Worm (Caenorhabditis elegans) whole organism, mixed stage, embryonic: ENCODE measurements around the gene ceh-1.
A peak's percentile ranks its signal among the peaks of the same experiment; 100 is the strongest.

Experiments used
- bed-3 ChIP-seq: fragments of 200-800 bp; sonication (Bioruptor generic); optimal IDR thresholded peaks from 3 replicates; lab custom pipeline; 2018; ENCODE audit warnings: mild to moderate bottlenecking, missing genetic modification characterization, moderate library complexity, missing compliant biosample characterization
- blmp-1 ChIP-seq: fragments of 150-350 bp; optimal IDR thresholded peaks from 2 replicates; lab custom pipeline; 2014; ENCODE audit warnings: missing biosample characterization, missing genetic modification characterization
- ceh-39 ChIP-seq: fragments of 150-350 bp; optimal IDR thresholded peaks from 2 replicates; lab custom pipeline; 2014; ENCODE audit warnings: missing biosample characterization, missing genetic modification characterization
- ceh-43 ChIP-seq: fragments of 200-800 bp; sonication (Bioruptor generic); optimal IDR thresholded peaks from 2 replicates; lab custom pipeline; 2018; ENCODE audit warnings: mild to moderate bottlenecking, missing genetic modification characterization, moderate library complexity, missing compliant biosample characterization
- ceh-83 ChIP-seq: fragments of 200-800 bp; sonication (Bioruptor generic); optimal IDR thresholded peaks from 2 replicates; lab custom pipeline; 2018; ENCODE audit warnings: mild to moderate bottlenecking, missing genetic modification characterization, missing compliant biosample characterization
- ces-1 ChIP-seq: fragments of 150-350 bp; optimal IDR thresholded peaks from 2 replicates; lab custom pipeline; 2014; ENCODE audit warnings: missing biosample characterization, missing genetic modification reagents, missing genetic modification characterization
- cnd-1 ChIP-seq: fragments of 200-800 bp; sonication (Bioruptor generic); optimal IDR thresholded peaks from 2 replicates; lab custom pipeline; 2018; ENCODE audit warnings: mild to moderate bottlenecking, missing genetic modification characterization, missing compliant biosample characterization
- drap-1 ChIP-seq: fragments of 200-800 bp; sonication (Bioruptor generic); optimal IDR thresholded peaks from 3 replicates; lab custom pipeline; 2018; ENCODE audit warnings: mild to moderate bottlenecking, missing genetic modification characterization, missing compliant biosample characterization
- flh-1 ChIP-seq: fragments of 200-800 bp; sonication (Bioruptor generic); optimal IDR thresholded peaks from 2 replicates; lab custom pipeline; 2018; ENCODE audit warnings: mild to moderate bottlenecking, missing genetic modification characterization, moderate library complexity, missing compliant biosample characterization
- hlh-1 ChIP-seq: fragments of 150-350 bp; optimal IDR thresholded peaks from 2 replicates; lab custom pipeline; 2014; ENCODE audit warnings: missing biosample characterization, missing genetic modification reagents, missing genetic modification characterization
- lin-13 ChIP-seq: fragments of 150-350 bp; optimal IDR thresholded peaks from 2 replicates; lab custom pipeline; 2014; ENCODE audit warnings: missing biosample characterization, missing genetic modification characterization
- lsy-2 ChIP-seq: fragments of 150-350 bp; optimal IDR thresholded peaks from 2 replicates; lab custom pipeline; 2014; ENCODE audit warnings: missing biosample characterization, missing genetic modification characterization
- mab-5 ChIP-seq: fragments of 150-350 bp; optimal IDR thresholded peaks from 2 replicates; lab custom pipeline; 2014; ENCODE audit warnings: missing biosample characterization, missing genetic modification characterization
- mep-1 ChIP-seq: fragments of 150-350 bp; optimal IDR thresholded peaks from 2 replicates; lab custom pipeline; 2017; ENCODE audit warnings: missing biosample characterization, missing genetic modification reagents, missing genetic modification characterization, inconsistent platforms
- mls-2 ChIP-seq: sonication (generic microtip); optimal IDR thresholded peaks from 2 replicates; lab custom pipeline; 2016; ENCODE audit warnings: mild to moderate bottlenecking, missing genetic modification characterization, moderate library complexity, missing compliant biosample characterization
- nhr-2 ChIP-seq: fragments of 150-350 bp; optimal IDR thresholded peaks from 2 replicates; lab custom pipeline; 2014; ENCODE audit warnings: missing biosample characterization, missing genetic modification characterization
- nhr-237 ChIP-seq: fragments of 150-350 bp; optimal IDR thresholded peaks from 2 replicates; lab custom pipeline; 2014; ENCODE audit warnings: missing biosample characterization, missing genetic modification characterization
- nhr-28 ChIP-seq: fragments of 150-350 bp; optimal IDR thresholded peaks from 2 replicates; lab custom pipeline; 2014; ENCODE audit warnings: missing biosample characterization, missing genetic modification characterization
- nhr-76 ChIP-seq: sonication (generic microtip); optimal IDR thresholded peaks from 2 replicates; lab custom pipeline; 2017; ENCODE audit warnings: missing biosample characterization, missing genetic modification characterization
- pha-4 ChIP-seq: fragments of 150-350 bp; optimal IDR thresholded peaks from 2 replicates; lab custom pipeline; 2018; ENCODE audit warnings: missing biosample characterization, missing genetic modification reagents, missing genetic modification characterization
- sem-2 ChIP-seq: fragments of 200-800 bp; sonication (Bioruptor generic); optimal IDR thresholded peaks from 2 replicates; lab custom pipeline; 2018; ENCODE audit warnings: mild to moderate bottlenecking, missing genetic modification characterization, missing compliant biosample characterization
- snpc-4 ChIP-seq: fragments of 150-350 bp; optimal IDR thresholded peaks from 2 replicates; lab custom pipeline; 2014; ENCODE audit warnings: missing biosample characterization, missing genetic modification characterization
- sptf-1 ChIP-seq: sonication (generic microtip); optimal IDR thresholded peaks from 2 replicates; lab custom pipeline; 2017; ENCODE audit warnings: mild to moderate bottlenecking, missing genetic modification characterization, moderate library complexity, missing compliant biosample characterization
- tbx-8 ChIP-seq: fragments of 200-800 bp; sonication (Bioruptor generic); optimal IDR thresholded peaks from 2 replicates; lab custom pipeline; 2018; ENCODE audit warnings: mild to moderate bottlenecking, missing genetic modification characterization, moderate library complexity, missing compliant biosample characterization
- unc-120 ChIP-seq: sonication (generic microtip); optimal IDR thresholded peaks from 2 replicates; lab custom pipeline; 2017; ENCODE audit warnings: missing genetic modification characterization, missing compliant biosample characterization; ENCODE audit not compliant: poor library complexity, severe bottlenecking
- unc-39 ChIP-seq: fragments of 150-350 bp; optimal IDR thresholded peaks from 2 replicates; lab custom pipeline; 2014; ENCODE audit warnings: missing biosample characterization, missing genetic modification characterization
- unc-62 ChIP-seq: fragments of 150-350 bp; optimal IDR thresholded peaks from 2 replicates; lab custom pipeline; 2014; ENCODE audit warnings: missing biosample characterization, missing genetic modification reagents, missing genetic modification characterization
- zip-8 ChIP-seq: fragments of 150-350 bp; optimal IDR thresholded peaks from 2 replicates; lab custom pipeline; 2014; ENCODE audit warnings: missing biosample characterization, missing genetic modification characterization
- ztf-11 ChIP-seq: fragments of 150-350 bp; optimal IDR thresholded peaks from 2 replicates; lab custom pipeline; 2014; ENCODE audit warnings: missing biosample characterization, missing genetic modification characterization

ceh-1 gene

DNA sequence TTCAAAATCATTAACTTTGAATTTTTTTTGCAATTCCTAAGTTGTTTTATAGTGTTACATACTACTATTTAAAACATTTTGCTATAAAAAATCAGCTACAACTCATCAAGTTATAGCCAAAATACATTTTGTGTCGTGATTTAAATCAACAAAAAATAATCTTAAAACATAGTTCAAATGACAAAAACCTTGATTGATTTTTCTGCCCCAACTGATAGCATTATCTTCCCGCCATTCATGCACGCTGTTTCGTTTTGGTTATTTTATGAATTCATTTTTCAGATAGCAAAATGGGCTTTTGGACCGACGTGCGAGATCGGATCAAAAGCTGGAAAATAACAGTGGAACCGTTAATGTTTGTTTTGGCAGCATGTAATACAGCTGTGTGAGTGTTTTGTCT is 21.9 kb downstream of the ceh-1 start, which contains the start of gene slcr-46.1:
Gene slcr-46.1 (plus strand): TSS at position 274 of the 400 bp plus-strand sequence.
- TF ChIP-seq ces-1 (no peak), sptf-1 (tag; lab: Kevin White, UChicago) (no peak), nhr-76 (tag; lab: Kevin White, UChicago) (no peak), unc-120 (tag; lab: Kevin White, UChicago) (no peak), lsy-2 (tag; lab: Kevin White, UChicago) (no peak), ceh-39 (tag; lab: Kevin White, UChicago) (no peak), tbx-8 (no peak), zip-8 (tag; lab: Kevin White, UChicago) (no peak), unc-62 (no peak), ztf-11 (tag; lab: Kevin White, UChicago) (no peak), lin-13 (tag; lab: Kevin White, UChicago) (no peak)
- TF ChIP-seq, all 35 proteins: peak for 0

ce11 chrX:4628817-4629575 is 25.0 kb downstream of the ceh-1 start:
- TF ChIP-seq sptf-1 (tag; lab: Kevin White, UChicago): no peak
- TF ChIP-seq ces-1: peak; percentile 94
- TF ChIP-seq nhr-237: no peak
- no peak for TF ChIP-seq mep-1 (tag; lab: Kevin White, UChicago)
- TF ChIP-seq ceh-39 (tag; lab: Kevin White, UChicago): no peak
- no peak for TF ChIP-seq tbx-8
- no peak for TF ChIP-seq zip-8 (tag; lab: Kevin White, UChicago)
- TF ChIP-seq ceh-43: no peak
- TF ChIP-seq blmp-1: no peak
- no peak for TF ChIP-seq unc-120 (tag; lab: Kevin White, UChicago)
- peak; percentile 38 for TF ChIP-seq hlh-1 (tag; lab: Kevin White, UChicago)
- no peak for TF ChIP-seq nhr-76 (tag; lab: Kevin White, UChicago)
- no peak for TF ChIP-seq bed-3 (GFP tag; lab: Kevin White, UChicago)
- TF ChIP-seq unc-62: peak; percentile 45
- TF ChIP-seq pha-4 (tag; lab: Kevin White, UChicago): no peak
- TF ChIP-seq mls-2 (tag; lab: Kevin White, UChicago): no peak

ce11 chrX:4628350-4628749 is 25.6 kb downstream of the ceh-1 start:
- TF ChIP-seq nhr-28 (tag; lab: Kevin White, UChicago) (no peak), snpc-4 (tag; lab: Kevin White, UChicago) (no peak), blmp-1 (no peak)

DNA sequence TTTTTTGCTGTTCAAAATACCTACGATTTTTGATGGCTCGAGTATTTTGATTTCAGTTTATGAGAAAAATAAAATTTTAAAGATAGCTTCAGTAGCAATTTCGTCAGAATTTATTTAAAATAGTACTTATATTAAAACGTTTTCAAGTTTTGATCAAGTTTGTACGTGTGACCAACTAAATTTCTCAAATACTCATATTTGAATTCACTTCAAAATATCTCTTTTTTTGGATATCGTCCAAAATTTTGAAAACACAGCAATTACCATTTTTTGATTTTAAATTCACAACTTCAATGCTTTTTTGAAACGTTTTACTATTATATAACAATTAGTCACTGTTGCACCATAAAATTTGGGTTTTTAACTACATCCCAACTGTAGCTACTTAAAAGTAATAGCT is 27.1 kb downstream of the ceh-1 start:
- no peak for TF ChIP-seq flh-1 (GFP tag; lab: Kevin White, UChicago)
- TF ChIP-seq nhr-2 (tag; lab: Kevin White, UChicago): no peak
- TF ChIP-seq tbx-8: no peak
- no peak for TF ChIP-seq ztf-11 (tag; lab: Kevin White, UChicago)
- no peak for TF ChIP-seq sptf-1 (tag; lab: Kevin White, UChicago)

DNA sequence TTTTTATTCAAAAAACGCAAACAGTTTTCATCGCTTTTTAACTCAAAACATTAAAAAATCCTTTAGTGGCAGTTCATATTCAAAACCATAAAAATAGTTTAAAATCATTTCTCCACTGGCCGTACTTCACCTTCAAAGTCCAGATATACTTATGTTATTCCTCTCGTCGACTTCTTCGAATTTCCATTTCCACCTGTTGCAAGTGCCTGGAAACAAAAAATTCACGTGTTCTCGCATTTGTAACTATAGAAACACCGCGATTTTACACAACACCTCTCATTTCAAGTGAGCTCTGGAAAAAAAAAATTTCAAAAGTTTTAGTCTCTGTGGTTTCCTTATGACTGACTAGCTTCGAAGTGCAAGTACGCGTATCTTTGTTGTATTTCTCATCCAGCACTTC is 28.9 kb downstream of the ceh-1 start:
- TF ChIP-seq nhr-2 (tag; lab: Kevin White, UChicago) (no peak), flh-1 (GFP tag; lab: Kevin White, UChicago) (no peak), mep-1 (tag; lab: Kevin White, UChicago) (no peak), cnd-1 (no peak)

- TF ChIP-seq pha-4 (tag; lab: Kevin White, UChicago) (no peak), ces-1 (peak; percentile 70)
Observed at ce11 chrX:4623707-4624106, 30.2 kb downstream of the ceh-1 start.

DNA sequence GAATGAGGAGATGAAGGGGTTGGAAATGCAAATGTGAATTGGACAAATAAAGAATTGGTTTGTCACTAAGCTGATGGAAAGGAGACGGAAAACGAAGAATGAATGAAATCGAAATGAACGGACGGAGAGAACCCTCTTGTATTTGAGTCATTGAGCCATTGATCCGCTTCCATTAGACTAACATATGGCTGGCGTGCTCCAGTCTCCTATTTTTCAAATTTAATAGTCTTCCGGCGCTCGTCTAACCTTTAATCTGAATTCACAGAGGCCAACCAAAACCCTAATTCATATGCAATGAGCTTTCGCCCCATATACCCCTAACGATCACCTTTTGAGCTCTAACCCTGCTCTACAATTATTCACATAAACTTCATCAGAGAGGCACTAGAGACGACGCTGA is 31.9 kb downstream of the ceh-1 start, which contains the start of gene C46C11.3:
Gene C46C11.3 (plus strand): TSS at position 301 of the 400 bp plus-strand sequence.
- no peak for TF ChIP-seq mls-2 (tag; lab: Kevin White, UChicago)
- no peak for TF ChIP-seq nhr-237
- TF ChIP-seq lin-13 (tag; lab: Kevin White, UChicago): no peak
- no peak for TF ChIP-seq nhr-28 (tag; lab: Kevin White, UChicago)
- no peak for TF ChIP-seq unc-39 (tag; lab: Kevin White, UChicago)
- TF ChIP-seq tbx-8: no peak
- no peak for TF ChIP-seq ceh-83 (GFP tag; lab: Kevin White, UChicago)
- no peak for TF ChIP-seq drap-1
- no peak for TF ChIP-seq mab-5 (tag; lab: Kevin White, UChicago)
- TF ChIP-seq flh-1 (GFP tag; lab: Kevin White, UChicago): no peak
- TF ChIP-seq unc-120 (tag; lab: Kevin White, UChicago): no peak
- TF ChIP-seq sem-2 (GFP tag; lab: Kevin White, UChicago): no peak
- TF ChIP-seq, all 35 proteins: peak for 0
